Worm (Caenorhabditis elegans) whole organism, late embryonic: ENCODE data around the gene fbxa-218.

Experiments used
- Y22D7AL.16 ChIP-seq: sonication (generic microtip); optimal IDR thresholded peaks from 2 replicates; lab custom pipeline; 2016; ENCODE audit warnings: missing genetic modification characterization, missing compliant biosample characterization
- ama-1 ChIP-seq: fragments of 150-350 bp; optimal IDR thresholded peaks from 2 replicates; lab custom pipeline; 2014
- ceh-19 ChIP-seq: fragments of 200-800 bp; sonication (Bioruptor generic); optimal IDR thresholded peaks from 2 replicates; lab custom pipeline; 2018; ENCODE audit warnings: mild to moderate bottlenecking, missing genetic modification characterization, missing compliant biosample characterization
- ceh-48 ChIP-seq: sonication (generic microtip); optimal IDR thresholded peaks from 2 replicates; lab custom pipeline; 2016; ENCODE audit warnings: missing genetic modification characterization, inconsistent platforms, missing compliant biosample characterization
- fkh-10 ChIP-seq: fragments of 150-350 bp; optimal IDR thresholded peaks from 2 replicates; lab custom pipeline; 2014; ENCODE audit warnings: missing biosample characterization, missing genetic modification reagents, missing genetic modification characterization
- hlh-8 ChIP-seq: sonication (generic microtip); optimal IDR thresholded peaks from 2 replicates; lab custom pipeline; 2016; ENCODE audit warnings: missing genotype, missing genetic modification characterization, missing compliant biosample characterization
- nfya-1 ChIP-seq: sonication (generic microtip); optimal IDR thresholded peaks from 2 replicates; lab custom pipeline; 2017; ENCODE audit warnings: missing genetic modification characterization, mild to moderate bottlenecking, missing compliant biosample characterization, antibody characterized with exemption, moderate library complexity
- pros-1 ChIP-seq: fragments of 150-350 bp; optimal IDR thresholded peaks from 2 replicates; lab custom pipeline; 2014; ENCODE audit warnings: missing biosample characterization, missing genetic modification reagents, missing genetic modification characterization
- sdc-2 ChIP-seq: sonication (generic microtip); optimal IDR thresholded peaks from 2 replicates; lab custom pipeline; 2016; ENCODE audit warnings: missing genotype, missing genetic modification characterization, missing compliant biosample characterization
- sox-4 ChIP-seq: sonication (generic microtip); optimal IDR thresholded peaks from 2 replicates; lab custom pipeline; 2017; ENCODE audit warnings: mild to moderate bottlenecking, missing genetic modification characterization, inconsistent platforms, missing compliant biosample characterization
- tbx-2 ChIP-seq: sonication (generic microtip); optimal IDR thresholded peaks from 2 replicates; lab custom pipeline; 2016; ENCODE audit warnings: missing genetic modification characterization, missing compliant biosample characterization
- ztf-16 ChIP-seq: sonication (generic microtip); optimal IDR thresholded peaks from 2 replicates; lab custom pipeline; 2017; ENCODE audit warnings: missing genetic modification characterization, missing compliant biosample characterization

DNA sequence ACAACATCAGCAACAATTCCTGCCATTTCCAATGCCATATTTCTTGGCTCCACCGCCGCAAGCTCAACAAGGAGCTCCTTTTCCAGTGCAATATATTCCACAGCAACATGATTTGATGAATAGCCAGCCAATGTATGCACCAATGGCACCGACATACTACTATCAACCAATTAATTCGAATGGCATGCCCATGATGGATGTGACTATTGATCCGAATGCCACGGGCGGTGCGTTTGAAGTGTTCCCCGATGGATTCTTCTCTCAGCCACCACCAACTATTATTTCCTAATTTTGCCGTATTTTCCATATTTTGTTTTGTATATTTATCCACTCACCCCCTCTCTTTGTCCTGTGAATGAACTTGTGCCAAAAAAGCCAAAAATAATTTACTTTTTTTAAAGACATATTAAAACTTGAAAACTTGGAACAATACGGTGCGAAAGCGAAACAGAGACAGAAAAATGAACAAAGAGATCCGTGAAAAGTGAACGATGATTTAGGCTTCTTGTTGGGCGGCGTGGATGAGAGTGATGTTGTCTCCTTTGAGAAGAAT, 7.4 kb upstream of the fbxa-218 start:
- TF ChIP-seq sdc-2 (tag; lab: Kevin White, UChicago) (no peak), pros-1 (tag; lab: Kevin White, UChicago) (no peak), ama-1 (lab: Kevin White, UChicago) (no peak), tbx-2 (tag; lab: Kevin White, UChicago) (no peak), Y22D7AL.16 (tag; lab: Kevin White, UChicago) (no peak), fkh-10 (GFP tag; lab: Kevin White, UChicago) (no peak), sox-4 (tag; lab: Kevin White, UChicago) (no peak), ceh-48 (tag; lab: Kevin White, UChicago) (no peak), nfya-1 (tag; lab: Kevin White, UChicago) (no peak), ceh-19 (GFP tag; lab: Kevin White, UChicago) (no peak), ztf-16 (tag; lab: Kevin White, UChicago) (no peak), hlh-8 (tag; lab: Kevin White, UChicago) (no peak)
